Fruit fly (Drosophila melanogaster) whole organism, embryonic: ENCODE measurements around the gene CG14507.
A peak's percentile ranks its signal among the peaks of the same experiment; 100 is the strongest.

Experiments
- B-H2 ChIP-seq: fragments of 200-800 bp; sonication (Bioruptor generic); optimal IDR thresholded peaks from 2 replicates; lab custom pipeline; 2018; ENCODE audit warnings: missing biosample characterization, mild to moderate bottlenecking, missing genetic modification characterization
- CG10147 ChIP-seq: fragments of 200-800 bp; sonication (Bioruptor generic); optimal IDR thresholded peaks from 2 replicates; lab custom pipeline; 2019; ENCODE audit warnings: missing biosample characterization, mild to moderate bottlenecking, missing genetic modification characterization, moderate library complexity
- CG10209 ChIP-seq: fragments of 200-800 bp; sonication (Bioruptor generic); optimal IDR thresholded peaks from 3 replicates; lab custom pipeline; 2017; ENCODE audit warnings: missing biosample characterization, mild to moderate bottlenecking, missing genetic modification characterization, missing genetic modification reagents
- CG11504 ChIP-seq: fragments of 200-800 bp; sonication (Bioruptor generic); optimal IDR thresholded peaks from 3 replicates; lab custom pipeline; 2019; ENCODE audit warnings: missing biosample characterization, mild to moderate bottlenecking, missing genetic modification characterization, moderate library complexity
- CG11560 ChIP-seq: fragments of 200-800 bp; sonication (Bioruptor generic); IDR thresholded peaks from 3 replicates; pipeline ENCODE4 v1.3.6; 2022; ENCODE audit warnings: missing biosample characterization, missing genetic modification characterization
- CG11695 ChIP-seq: fragments of 200-800 bp; sonication (Bioruptor generic); IDR thresholded peaks from 3 replicates; pipeline ENCODE4 v1.3.6; 2022; ENCODE audit warnings: missing biosample characterization, missing genetic modification characterization
- CG11723 ChIP-seq: fragments of 200-800 bp; sonication (Bioruptor generic); optimal IDR thresholded peaks from 2 replicates; lab custom pipeline; 2017; ENCODE audit warnings: missing biosample characterization, mild to moderate bottlenecking, missing genetic modification characterization
- CG14965 ChIP-seq: fragments of 200-800 bp; sonication (Bioruptor generic); optimal IDR thresholded peaks from 2 replicates; lab custom pipeline; 2016; ENCODE audit warnings: missing biosample characterization, missing genetic modification characterization, borderline replicate concordance
- CG16779 ChIP-seq: fragments of 200-800 bp; sonication (Bioruptor generic); IDR thresholded peaks from 2 replicates; pipeline ENCODE4 v1.3.6; 2022; ENCODE audit warnings: missing biosample characterization, missing genetic modification characterization
- CG16813 ChIP-seq: fragments of 200-800 bp; sonication (Bioruptor generic); IDR thresholded peaks from 3 replicates; pipeline ENCODE4 v1.3.6; 2022; ENCODE audit warnings: missing biosample characterization, missing genetic modification characterization; ENCODE audit not compliant: partially characterized antibody
- CG17186 ChIP-seq: fragments of 200-800 bp; sonication (Bioruptor generic); optimal IDR thresholded peaks from 3 replicates; lab custom pipeline; 2017; ENCODE audit warnings: missing biosample characterization, missing genetic modification reagents, missing genetic modification characterization
- CG17802 ChIP-seq: fragments of 200-800 bp; sonication (Bioruptor generic); optimal IDR thresholded peaks from 2 replicates; lab custom pipeline; 2018; ENCODE audit warnings: missing biosample characterization, mild to moderate bottlenecking, missing genetic modification characterization, moderate library complexity
- CG18619 ChIP-seq: fragments of 200-800 bp; sonication (Bioruptor generic); optimal IDR thresholded peaks from 3 replicates; lab custom pipeline; 2017; ENCODE audit warnings: missing biosample characterization, mild to moderate bottlenecking, missing genetic modification characterization
- CG2202 ChIP-seq: fragments of 200-800 bp; sonication (Bioruptor generic); optimal IDR thresholded peaks from 2 replicates; lab custom pipeline; 2018; ENCODE audit warnings: missing biosample characterization, mild to moderate bottlenecking, missing genetic modification characterization
- CG3163 ChIP-seq: fragments of 200-800 bp; sonication (Bioruptor generic); optimal IDR thresholded peaks from 3 replicates; lab custom pipeline; 2016; ENCODE audit warnings: missing biosample characterization, missing genetic modification characterization
- CG3281 ChIP-seq: fragments of 200-800 bp; sonication (Bioruptor generic); optimal IDR thresholded peaks from 3 replicates; lab custom pipeline; 2017; ENCODE audit warnings: missing biosample characterization, mild to moderate bottlenecking, missing genetic modification characterization
- CG6813 ChIP-seq: fragments of 200-800 bp; sonication (Bioruptor generic); optimal IDR thresholded peaks from 2 replicates; lab custom pipeline; 2017; ENCODE audit warnings: missing biosample characterization, missing genetic modification characterization, mild to moderate bottlenecking, moderate library complexity, missing genetic modification reagents
- CG7556 ChIP-seq: fragments of 200-800 bp; sonication (Bioruptor generic); optimal IDR thresholded peaks from 2 replicates; lab custom pipeline; 2017; ENCODE audit warnings: missing biosample characterization, mild to moderate bottlenecking, missing genetic modification characterization
- CG8924 ChIP-seq: fragments of 200-800 bp; optimal IDR thresholded peaks from 3 replicates; lab custom pipeline; 2019; ENCODE audit warnings: missing biosample characterization, mild to moderate bottlenecking, missing genetic modification characterization, moderate library complexity
- CTCF ChIP-seq: fragments of 200-800 bp; sonication (Bioruptor generic); optimal IDR thresholded peaks from 2 replicates; lab custom pipeline; 2017; ENCODE audit warnings: missing biosample characterization, mild to moderate bottlenecking, missing genetic modification characterization, moderate library complexity
- CoRest ChIP-seq: fragments of 200-800 bp; sonication (Bioruptor generic); optimal IDR thresholded peaks from 3 replicates; lab custom pipeline; 2018; ENCODE audit warnings: missing biosample characterization, mild to moderate bottlenecking, missing genetic modification characterization, moderate library complexity
- Dek ChIP-seq: fragments of 200-800 bp; sonication (Bioruptor generic); optimal IDR thresholded peaks from 3 replicates; lab custom pipeline; 2019; ENCODE audit warnings: missing biosample characterization, mild to moderate bottlenecking, missing genetic modification characterization, moderate library complexity
- Dll ChIP-seq: fragments of 200-800 bp; sonication (Bioruptor generic); IDR thresholded peaks from 4 replicates; pipeline ENCODE4 v1.3.6; 2022; ENCODE audit warnings: missing biosample characterization, missing genetic modification characterization; ENCODE audit not compliant: partially characterized antibody
- Doc2 ChIP-seq: fragments of 200-800 bp; sonication (Bioruptor generic); IDR thresholded peaks from 2 replicates; pipeline ENCODE4 v1.3.6; 2022; ENCODE audit warnings: missing biosample characterization, missing genetic modification characterization
- Gug ChIP-seq: fragments of 200-800 bp; sonication (Bioruptor generic); IDR thresholded peaks from 4 replicates; pipeline ENCODE4 v1.3.6; 2022; ENCODE audit warnings: missing biosample characterization, missing genetic modification characterization
- Mad ChIP-seq: fragments of 200-800 bp; sonication (Bioruptor generic); optimal IDR thresholded peaks from 2 replicates; lab custom pipeline; 2016; ENCODE audit warnings: missing biosample characterization, missing genetic modification characterization
- NK7.1 ChIP-seq: fragments of 200-800 bp; sonication (Bioruptor generic); optimal IDR thresholded peaks from 3 replicates; lab custom pipeline; 2016; ENCODE audit warnings: missing biosample characterization, missing genetic modification characterization
- Pdp1 ChIP-seq, 2 experiments: fragments of 200-800 bp; sonication (Bioruptor generic); optimal IDR thresholded peaks; 3 replicates each; lab custom pipeline; 2016; ENCODE audit warnings: missing biosample characterization in 2 of 2, missing genetic modification characterization in 2 of 2, mild to moderate bottlenecking in 1 of 2, moderate library complexity in 1 of 2
- aop ChIP-seq: fragments of 200-800 bp; sonication (Bioruptor generic); IDR thresholded peaks from 2 replicates; pipeline ENCODE4 v1.3.6; 2022; ENCODE audit warnings: missing biosample characterization, missing genetic modification characterization
- az2 ChIP-seq: fragments of 200-800 bp; sonication (Bioruptor generic); optimal IDR thresholded peaks from 3 replicates; lab custom pipeline; 2016; ENCODE audit warnings: missing biosample characterization, missing genetic modification characterization
- crc ChIP-seq: fragments of 200-800 bp; sonication (Bioruptor generic); optimal IDR thresholded peaks from 2 replicates; lab custom pipeline; 2016; ENCODE audit warnings: missing biosample characterization, missing genetic modification characterization
- da ChIP-seq: fragments of 200-800 bp; sonication (Bioruptor generic); optimal IDR thresholded peaks from 2 replicates; lab custom pipeline; 2016; ENCODE audit warnings: missing biosample characterization, missing genetic modification characterization
- ems ChIP-seq: fragments of 200-800 bp; sonication (Bioruptor generic); optimal IDR thresholded peaks from 3 replicates; lab custom pipeline; 2016; ENCODE audit warnings: missing biosample characterization, missing genetic modification characterization
- esg ChIP-seq: fragments of 200-800 bp; sonication (Bioruptor generic); conservative IDR thresholded peaks from 2 replicates; pipeline ENCODE4 v1.3.6; 2022; ENCODE audit warnings: missing biosample characterization, missing genetic modification characterization
- eve ChIP-seq, 2 experiments: fragments of >200 bp; optimal IDR thresholded peaks; 2 replicates each; lab custom pipeline; 2017; ENCODE audit warnings: missing biosample characterization in 2 of 2, missing genetic modification characterization in 2 of 2
- grau ChIP-seq: fragments of 200-800 bp; optimal IDR thresholded peaks from 3 replicates; lab custom pipeline; 2019; ENCODE audit warnings: missing biosample characterization, mild to moderate bottlenecking, missing genetic modification characterization, moderate library complexity
- hkb ChIP-seq, 2 experiments: fragments of 200-800 bp in 1 of 2; fragments of >200 bp in 1 of 2; sonication (Bioruptor generic) in 1 of 2; IDR thresholded peaks in 1 of 2; optimal IDR thresholded peaks in 1 of 2; 2 replicates each; pipeline versions ENCODE4 v1.3.6 to Lab custom; 2017 to 2022; ENCODE audit warnings: missing biosample characterization in 1 of 2, missing genetic modification characterization in 1 of 2
- knrl ChIP-seq: fragments of 200-800 bp; sonication (Bioruptor generic); IDR thresholded peaks from 3 replicates; pipeline ENCODE4 v1.3.6; 2022; ENCODE audit warnings: missing biosample characterization, missing genetic modification characterization; ENCODE audit not compliant: partially characterized antibody
- lilli ChIP-seq: fragments of 200-800 bp; sonication (Bioruptor generic); optimal IDR thresholded peaks from 3 replicates; lab custom pipeline; 2016; ENCODE audit warnings: missing biosample characterization, missing genetic modification characterization
- nerfin-2 ChIP-seq: fragments of 200-800 bp; sonication (Bioruptor generic); IDR thresholded peaks from 2 replicates; pipeline ENCODE4 v1.3.6; 2022; ENCODE audit warnings: missing biosample characterization, missing genetic modification characterization; ENCODE audit not compliant: partially characterized antibody
- nmo ChIP-seq: fragments of 200-800 bp; sonication (Bioruptor generic); optimal IDR thresholded peaks from 2 replicates; lab custom pipeline; 2018; ENCODE audit warnings: missing biosample characterization, mild to moderate bottlenecking, missing genetic modification characterization, moderate library complexity
- phol ChIP-seq: fragments of 200-800 bp; sonication (Bioruptor generic); optimal IDR thresholded peaks from 3 replicates; lab custom pipeline; 2018; ENCODE audit warnings: missing biosample characterization, mild to moderate bottlenecking, missing genetic modification characterization, moderate library complexity
- pum ChIP-seq: fragments of 200-800 bp; sonication (Bioruptor generic); optimal IDR thresholded peaks from 2 replicates; lab custom pipeline; 2016; ENCODE audit warnings: missing biosample characterization, missing genetic modification characterization
- run ChIP-seq: fragments of 200-800 bp; sonication (Bioruptor generic); optimal IDR thresholded peaks from 3 replicates; lab custom pipeline; 2018; ENCODE audit warnings: missing biosample characterization, mild to moderate bottlenecking, missing genetic modification characterization
- sens ChIP-seq: fragments of 200-800 bp; sonication (Bioruptor generic); peaks from one replicate; lab custom pipeline; 2016; ENCODE audit warnings: missing biosample characterization, missing genetic modification characterization
- stc ChIP-seq: fragments of 200-800 bp; sonication (Bioruptor generic); IDR thresholded peaks from 2 replicates; pipeline ENCODE4 v1.3.6; 2022; ENCODE audit warnings: missing biosample characterization, missing genetic modification characterization
- sug ChIP-seq: fragments of 200-800 bp; optimal IDR thresholded peaks from 2 replicates; lab custom pipeline; 2019; ENCODE audit warnings: missing biosample characterization, mild to moderate bottlenecking, missing genetic modification characterization, moderate library complexity
- twi ChIP-seq: fragments of 200-800 bp; optimal IDR thresholded peaks from 2 replicates; lab custom pipeline; 2019; ENCODE audit warnings: missing biosample characterization, mild to moderate bottlenecking, missing genetic modification characterization, moderate library complexity

CG14507 gene

dm6 chr3R:29204612-29205480 is 22.7 kb downstream of the CG14507 start (continued):
- TF ChIP-seq CG11504 (peak; percentile 88), sug (peak; percentile 12), CG14965 (GFP tag; lab: Kevin White, UChicago) (peak; percentile 12), Dll (GFP tag; lab: Robert Waterston, UW) (no peak), CoRest (tag; lab: Kevin White, UChicago) (peak; percentile 77), aop (GFP tag; lab: Robert Waterston, UW) (peak; percentile 56; the same call in 1 of the 2 replicates), nmo (GFP tag; lab: Kevin White, UChicago) (peak; percentile 84), CG11695 (GFP tag; lab: Robert Waterston, UW) (peak; percentile 65; the same call in 2 of the 3 replicates), sens (GFP tag; lab: Kevin White, UChicago) (peak; percentile 97), lilli (GFP tag; lab: Kevin White, UChicago) (peak; percentile 55), CG17186 (GFP tag; lab: Kevin White, UChicago) (peak; percentile 47), nerfin-2 (GFP tag; lab: Robert Waterston, UW) (no peak), CG16779 (GFP tag; lab: Robert Waterston, UW) (0 out of 2 replicates have a peak, but pooled peaks have one; percentile 46), Doc2 (peak; percentile 51; the same call in 1 of the 2 replicates), da (GFP tag; lab: Kevin White, UChicago) (peak; percentile 43), CG10147 (GFP tag; lab: Kevin White, UChicago) (no peak), CTCF (peak; percentile 37), CG17802 (tag; lab: Kevin White, UChicago) (peak; percentile 47), Dek (peak; percentile 48), CG8924 (tag; lab: Kevin White, UChicago) (peak; percentile 77), CG10209 (GFP tag; lab: Kevin White, UChicago) (peak; percentile 68), CG7556 (peak; percentile 72), stc (GFP tag; lab: Robert Waterston, UW) (peak; percentile 79), ems (GFP tag; lab: Kevin White, UChicago) (peak; percentile 36), crc (GFP tag; lab: Kevin White, UChicago) (peak; percentile 27), NK7.1 (GFP tag; lab: Kevin White, UChicago) (no peak), B-H2 (no peak), run (peak; percentile 65), Mad (GFP tag; lab: Kevin White, UChicago) (peak; percentile 45), CG2202 (tag; lab: Kevin White, UChicago) (peak; percentile 66), Pdp1 (GFP tag; optimal IDR thresholded peaks at IDR 0.05; lab: Kevin White, UChicago) (peak; percentile 71 to 75), twi (peak; percentile 40), eve (GFP tag; optimal IDR thresholded peaks at IDR 0.05; lab: Kevin White, UChicago) (peak in 1 of 2 experiments; percentile 94), grau (peak; percentile 76), CG18619 (GFP tag; lab: Kevin White, UChicago) (peak; percentile 51), CG11723 (peak; percentile 78), esg (GFP tag; lab: Robert Waterston, UW) (peak; percentile 73), CG6813 (GFP tag; lab: Kevin White, UChicago) (peak; percentile 57), hkb (optimal IDR thresholded peaks at IDR 0.05; lab: Kevin White, UChicago) (no peak), hkb (GFP tag; IDR thresholded peaks at IDR 0.05; lab: Robert Waterston, UW) (peak; percentile 78), CG3163 (GFP tag; lab: Kevin White, UChicago) (peak; percentile 56), CG16813 (GFP tag; lab: Robert Waterston, UW) (no peak), Gug (peak; percentile 68), CG3281 (GFP tag; lab: Kevin White, UChicago) (peak; percentile 31), az2 (GFP tag; lab: Kevin White, UChicago) (peak; percentile 78), phol (tag; lab: Kevin White, UChicago) (peak; percentile 87), pum (GFP tag; lab: Kevin White, UChicago) (peak; percentile 80), CG11560 (tag; lab: Robert Waterston, UW) (0 out of 3 replicates have a peak, but pooled peaks have one; percentile 44), knrl (GFP tag; lab: Robert Waterston, UW) (no peak)
